Worm (Caenorhabditis elegans) whole organism, L4 larva: ENCODE results near the gene W02A2.12.

Experiments
- D1046.2 ChIP-seq: fragments of 200-800 bp; sonication (Bioruptor generic); IDR thresholded peaks from 2 replicates; pipeline ENCODE4 v1.3.6; 2022; ENCODE audit warnings: missing genetic modification characterization, missing compliant biosample characterization
- F37D6.2 ChIP-seq: sonication (generic microtip); optimal IDR thresholded peaks from 2 replicates; lab custom pipeline; 2016; ENCODE audit warnings: mild to moderate bottlenecking, missing genetic modification characterization, missing compliant biosample characterization
- F49E8.2 ChIP-seq: sonication (generic microtip); optimal IDR thresholded peaks from 2 replicates; lab custom pipeline; 2016; ENCODE audit warnings: missing compliant biosample characterization, mild to moderate bottlenecking, missing genetic modification characterization, borderline replicate concordance
- R02D3.7 ChIP-seq: fragments of 150-350 bp; sonication (generic microtip); optimal IDR thresholded peaks from 3 replicates; lab custom pipeline; 2014; ENCODE audit warnings: missing biosample characterization, missing genetic modification characterization
- T26A8.4 ChIP-seq: fragments of 200-800 bp; sonication (Bioruptor generic); IDR thresholded peaks from 2 replicates; pipeline ENCODE4 v1.3.6; 2022; ENCODE audit warnings: missing genetic modification characterization, missing compliant biosample characterization
- Y105C5A.15 ChIP-seq: fragments of 200-800 bp; sonication (Bioruptor generic); IDR thresholded peaks from 2 replicates; pipeline ENCODE4 v1.3.6; 2022; ENCODE audit warnings: missing genetic modification characterization, missing compliant biosample characterization
- Y48G9A.11 ChIP-seq: fragments of 200-800 bp; sonication (Bioruptor generic); IDR thresholded peaks from 2 replicates; pipeline ENCODE4 v1.3.6; 2022; ENCODE audit warnings: missing genetic modification reagents, missing genetic modification characterization, missing compliant biosample characterization
- Y5F2A.4 ChIP-seq: fragments of 200-800 bp; sonication (Bioruptor generic); optimal IDR thresholded peaks from 2 replicates; lab custom pipeline; 2018; ENCODE audit warnings: mild to moderate bottlenecking, missing genetic modification characterization, missing compliant biosample characterization
- Y75B8A.6 ChIP-seq: fragments of 200-800 bp; sonication (Bioruptor generic); IDR thresholded peaks from 2 replicates; pipeline ENCODE4 v1.3.6; 2022; ENCODE audit warnings: missing genetic modification reagents, missing genetic modification characterization, missing compliant biosample characterization
- ZK337.2 ChIP-seq: fragments of 200-800 bp; sonication (Bioruptor generic); IDR thresholded peaks from 2 replicates; pipeline ENCODE4 v1.3.6; 2022; ENCODE audit warnings: missing genetic modification reagents, missing genetic modification characterization, missing compliant biosample characterization
- aly-2 ChIP-seq: sonication (generic microtip); optimal IDR thresholded peaks from 2 replicates; lab custom pipeline; 2018; ENCODE audit warnings: missing biosample characterization, missing genetic modification characterization
- attf-4 ChIP-seq: sonication (generic microtip); optimal IDR thresholded peaks from 3 replicates; lab custom pipeline; 2017; ENCODE audit warnings: missing biosample characterization, missing genetic modification characterization
- ceh-28 ChIP-seq: fragments of 150-350 bp; optimal IDR thresholded peaks from 2 replicates; lab custom pipeline; 2014; ENCODE audit warnings: missing biosample characterization, missing genetic modification reagents, missing genetic modification characterization
- ceh-44 ChIP-seq: fragments of 200-800 bp; sonication (Bioruptor generic); IDR thresholded peaks from 2 replicates; pipeline ENCODE4 v1.3.6; 2022; ENCODE audit warnings: missing genetic modification reagents, missing genetic modification characterization, missing compliant biosample characterization
- ceh-62 ChIP-seq: sonication (generic microtip); optimal IDR thresholded peaks from 2 replicates; lab custom pipeline; 2017; ENCODE audit warnings: missing biosample characterization, missing genetic modification characterization
- ceh-82 ChIP-seq: sonication (generic microtip); optimal IDR thresholded peaks from 2 replicates; lab custom pipeline; 2017; ENCODE audit warnings: missing biosample characterization, missing genetic modification characterization
- ctbp-1 ChIP-seq: fragments of 200-800 bp; sonication (Bioruptor generic); IDR thresholded peaks from 2 replicates; pipeline ENCODE4 v1.3.6; 2022; ENCODE audit warnings: missing genetic modification reagents, missing genetic modification characterization, missing compliant biosample characterization
- daf-12 ChIP-seq: fragments of 150-350 bp; optimal IDR thresholded peaks from 2 replicates; lab custom pipeline; 2014; ENCODE audit warnings: missing biosample characterization, missing genetic modification reagents, missing genetic modification characterization
- daf-8 ChIP-seq: fragments of 200-800 bp; sonication (Bioruptor generic); IDR thresholded peaks from 2 replicates; pipeline ENCODE4 v1.3.6; 2022; ENCODE audit warnings: missing genetic modification characterization, missing compliant biosample characterization
- dmd-8 ChIP-seq: fragments of 200-800 bp; sonication (Bioruptor generic); IDR thresholded peaks from 2 replicates; pipeline ENCODE4 v1.3.6; 2022; ENCODE audit warnings: missing genetic modification characterization, missing compliant biosample characterization
- duxl-1 ChIP-seq: sonication (generic microtip); optimal IDR thresholded peaks from 2 replicates; lab custom pipeline; 2016; ENCODE audit warnings: mild to moderate bottlenecking, missing genetic modification characterization, moderate library complexity, missing compliant biosample characterization; ENCODE audit not compliant: poor library complexity
- egl-43 ChIP-seq: fragments of 200-800 bp; sonication (Bioruptor generic); IDR thresholded peaks from 2 replicates; pipeline ENCODE4 v1.3.6; 2022; ENCODE audit warnings: missing genetic modification reagents, missing genetic modification characterization, missing compliant biosample characterization
- fos-1 ChIP-seq: fragments of 150-350 bp; optimal IDR thresholded peaks from 2 replicates; lab custom pipeline; 2014; ENCODE audit warnings: missing biosample characterization, missing genetic modification characterization
- gei-8 ChIP-seq: fragments of 200-800 bp; sonication (Bioruptor generic); optimal IDR thresholded peaks from 2 replicates; lab custom pipeline; 2018; ENCODE audit warnings: mild to moderate bottlenecking, missing genetic modification characterization, missing compliant biosample characterization
- hlh-11 ChIP-seq: fragments of 200-800 bp; sonication (Bioruptor generic); optimal IDR thresholded peaks from 2 replicates; lab custom pipeline; 2018; ENCODE audit warnings: mild to moderate bottlenecking, missing genetic modification characterization, missing compliant biosample characterization
- lim-7 ChIP-seq: fragments of 200-800 bp; sonication (Bioruptor generic); IDR thresholded peaks from 2 replicates; pipeline ENCODE4 v1.3.6; 2022; ENCODE audit warnings: missing genetic modification characterization, missing compliant biosample characterization
- lin-1 ChIP-seq: fragments of 200-800 bp; sonication (Bioruptor generic); IDR thresholded peaks from 2 replicates; pipeline ENCODE4 v1.3.6; 2022; ENCODE audit warnings: missing genetic modification reagents, missing genetic modification characterization, missing compliant biosample characterization
- lin-38 ChIP-seq: fragments of 200-800 bp; sonication (Bioruptor generic); IDR thresholded peaks from 2 replicates; pipeline ENCODE4 v1.3.6; 2022; ENCODE audit warnings: missing genetic modification reagents, missing genetic modification characterization, missing compliant biosample characterization
- lin-39 ChIP-seq: fragments of 150-350 bp; optimal IDR thresholded peaks from 2 replicates; lab custom pipeline; 2014; ENCODE audit warnings: missing biosample characterization, missing genetic modification reagents, missing genetic modification characterization
- lir-3 ChIP-seq: sonication (generic microtip); optimal IDR thresholded peaks from 2 replicates; lab custom pipeline; 2016; ENCODE audit warnings: mild to moderate bottlenecking, missing genetic modification characterization, missing compliant biosample characterization
- madf-5 ChIP-seq, 2 experiments: fragments of 200-800 bp; sonication (Bioruptor generic); IDR thresholded peaks; 2 replicates each; pipeline ENCODE4 v1.3.6; 2022; ENCODE audit warnings: missing compliant biosample characterization in 2 of 2, missing genetic modification characterization in 2 of 2
- madf-9 ChIP-seq: fragments of 200-800 bp; sonication (Bioruptor generic); conservative IDR thresholded peaks from 2 replicates; pipeline ENCODE4 v1.3.6; 2022; ENCODE audit warnings: missing genetic modification reagents, missing genetic modification characterization, missing compliant biosample characterization
- mdt-29 ChIP-seq: fragments of 200-800 bp; sonication (Bioruptor generic); IDR thresholded peaks from 2 replicates; pipeline ENCODE4 v1.3.6; 2022; ENCODE audit warnings: missing genetic modification reagents, missing genetic modification characterization, missing compliant biosample characterization
- mes-2 ChIP-seq: sonication (generic microtip); optimal IDR thresholded peaks from 2 replicates; lab custom pipeline; 2016; ENCODE audit warnings: missing genotype, mild to moderate bottlenecking, missing genetic modification characterization, missing compliant biosample characterization; ENCODE audit not compliant: poor library complexity, severe bottlenecking
- mxl-2 ChIP-seq: fragments of 200-800 bp; sonication (Bioruptor generic); conservative IDR thresholded peaks from 2 replicates; pipeline ENCODE4 v1.3.6; 2022; ENCODE audit warnings: missing genetic modification reagents, missing genetic modification characterization, missing compliant biosample characterization
- nhr-111 ChIP-seq: fragments of 200-800 bp; sonication (Bioruptor generic); optimal IDR thresholded peaks from 2 replicates; lab custom pipeline; 2018; ENCODE audit warnings: mild to moderate bottlenecking, missing genetic modification characterization, missing compliant biosample characterization
- nhr-41 ChIP-seq: fragments of 200-800 bp; sonication (Bioruptor generic); IDR thresholded peaks from 2 replicates; pipeline ENCODE4 v1.3.6; 2022; ENCODE audit warnings: missing genetic modification reagents, missing genetic modification characterization, missing compliant biosample characterization
- nhr-42 ChIP-seq: fragments of 200-800 bp; sonication (Bioruptor generic); IDR thresholded peaks from 2 replicates; pipeline ENCODE4 v1.3.6; 2022; ENCODE audit warnings: missing genetic modification characterization, missing compliant biosample characterization
- nhr-77 ChIP-seq: fragments of 150-350 bp; optimal IDR thresholded peaks from 2 replicates; lab custom pipeline; 2014; ENCODE audit warnings: missing biosample characterization, missing genetic modification characterization
- php-3 ChIP-seq: fragments of 200-800 bp; sonication (Bioruptor generic); IDR thresholded peaks from 2 replicates; pipeline ENCODE4 v1.3.6; 2022; ENCODE audit warnings: missing genetic modification reagents, missing genetic modification characterization, missing compliant biosample characterization
- pqm-1 ChIP-seq: sonication (generic microtip); optimal IDR thresholded peaks from 2 replicates; lab custom pipeline; 2017; ENCODE audit warnings: missing biosample characterization, missing genetic modification characterization
- set-16 ChIP-seq: fragments of 200-800 bp; sonication (Bioruptor generic); IDR thresholded peaks from 2 replicates; pipeline ENCODE4 v1.3.6; 2022; ENCODE audit warnings: missing genetic modification reagents, missing genetic modification characterization, missing compliant biosample characterization
- skn-1 ChIP-seq: fragments of 150-350 bp; optimal IDR thresholded peaks from 2 replicates; lab custom pipeline; 2014; ENCODE audit warnings: missing biosample characterization, missing genetic modification characterization
- snpc-1.2 ChIP-seq: fragments of 200-800 bp; sonication (Bioruptor generic); IDR thresholded peaks from 2 replicates; pipeline ENCODE4 v1.3.6; 2022; ENCODE audit warnings: missing genetic modification reagents, missing genetic modification characterization, missing compliant biosample characterization
- spr-3 ChIP-seq: fragments of 200-800 bp; sonication (Bioruptor generic); optimal IDR thresholded peaks from 2 replicates; lab custom pipeline; 2018; ENCODE audit warnings: mild to moderate bottlenecking, missing genetic modification characterization, missing compliant biosample characterization
- tag-97 ChIP-seq: fragments of 200-800 bp; sonication (Bioruptor generic); IDR thresholded peaks from 2 replicates; pipeline ENCODE4 v1.3.6; 2022; ENCODE audit warnings: missing genetic modification characterization, missing compliant biosample characterization
- tra-1 ChIP-seq: fragments of 200-800 bp; sonication (Bioruptor generic); IDR thresholded peaks from 2 replicates; pipeline ENCODE4 v1.3.6; 2022; ENCODE audit warnings: missing genetic modification reagents, missing genetic modification characterization, missing compliant biosample characterization
- unc-62 ChIP-seq, 3 experiments: fragments of 150-350 bp in 1 of 3; sonication (generic microtip); optimal IDR thresholded peaks in 2 of 3; peaks in 1 of 3; 1 replicate in 1 of 3; 2 replicates in 2 of 3; lab custom pipeline; 2014 to 2017; ENCODE audit warnings: missing biosample characterization in 3 of 3, missing genetic modification characterization in 3 of 3, missing genetic modification reagents in 3 of 3, missing genotype in 1 of 3
- zip-11 ChIP-seq: fragments of 200-800 bp; sonication (Bioruptor generic); IDR thresholded peaks from 2 replicates; pipeline ENCODE4 v1.3.6; 2022; ENCODE audit warnings: missing genetic modification characterization, missing compliant biosample characterization
- zip-2 ChIP-seq: fragments of 150-350 bp; optimal IDR thresholded peaks from 2 replicates; lab custom pipeline; 2014; ENCODE audit warnings: missing biosample characterization, missing genetic modification characterization

Gene W02A2.12

ce11 chrIV:13389237-13389636 is 40.6 kb upstream of the W02A2.12 start:
- no peak for TF ChIP-seq ctbp-1 (GFP tag; lab: Robert Waterston, UW)
- peak; percentile 67 for TF ChIP-seq egl-43
- TF ChIP-seq spr-3 (GFP tag; lab: Kevin White, UChicago) = no peak
- no peak for TF ChIP-seq F49E8.2 (tag; lab: Kevin White, UChicago)
- TF ChIP-seq Y75B8A.6 (GFP tag; lab: Robert Waterston, UW) = no peak
- TF ChIP-seq duxl-1 = peak; percentile 34
- no peak for TF ChIP-seq fos-1 (tag; lab: Kevin White, UChicago)
- TF ChIP-seq ceh-28 = no peak
- no peak for TF ChIP-seq ceh-62 (tag; lab: Kevin White, UChicago)
- TF ChIP-seq dmd-8 = 0 out of 2 replicates have a peak, but pooled peaks have one; percentile 49
- TF ChIP-seq attf-4 (tag; lab: Kevin White, UChicago) = no peak
- no peak for TF ChIP-seq daf-8 (GFP tag; lab: Robert Waterston, UW)
- TF ChIP-seq zip-11 (GFP tag; lab: Robert Waterston, UW) = no peak
- peak; percentile 43 for TF ChIP-seq nhr-111 (GFP tag; lab: Kevin White, UChicago)
- 0 out of 2 replicates have a peak, but pooled peaks have one; percentile 34 for TF ChIP-seq Y105C5A.15 (GFP tag; lab: Robert Waterston, UW)
- TF ChIP-seq mdt-29 = no peak
- no peak for TF ChIP-seq Y5F2A.4 (GFP tag; lab: Kevin White, UChicago)
- TF ChIP-seq madf-5 (GFP tag; IDR thresholded peaks at IDR 0.05; lab: Robert Waterston, UW) = no peak
- 0 out of 2 replicates have a peak, but pooled peaks have one; percentile 26 for TF ChIP-seq tra-1
- TF ChIP-seq snpc-1.2 = 0 out of 2 replicates have a peak, but pooled peaks have one; percentile 11
- TF ChIP-seq lin-1 = peak; percentile 38; the same call in 1 of the 2 replicates
- no peak for TF ChIP-seq lir-3 (tag; lab: Kevin White, UChicago)
- TF ChIP-seq T26A8.4 (GFP tag; lab: Robert Waterston, UW) = no peak
- no peak for TF ChIP-seq madf-9 (GFP tag; lab: Robert Waterston, UW)
- TF ChIP-seq nhr-42 (GFP tag; lab: Robert Waterston, UW) = peak; percentile 33; the same call in 1 of the 2 replicates
- TF ChIP-seq pqm-1 (tag; lab: Kevin White, UChicago) = no peak
- TF ChIP-seq set-16 (GFP tag; lab: Robert Waterston, UW) = no peak
- TF ChIP-seq php-3 (GFP tag; lab: Robert Waterston, UW) = no peak
- TF ChIP-seq gei-8 (GFP tag; lab: Kevin White, UChicago) = no peak
- TF ChIP-seq daf-12 = no peak
- no peak for TF ChIP-seq F37D6.2
- no peak for TF ChIP-seq unc-62 (GFP tag; optimal IDR thresholded peaks at IDR 0.05 in 1 of 2; lab: Kevin White, UChicago)
- no peak for TF ChIP-seq unc-62 (tag; optimal IDR thresholded peaks at IDR 0.05; lab: Kevin White, UChicago)
- no peak for TF ChIP-seq aly-2 (tag; lab: Kevin White, UChicago)
- TF ChIP-seq, all 104 proteins: peak for 9

ce11 chrIV:13388779-13389178 is 40.1 kb upstream of the W02A2.12 start:
- TF ChIP-seq gei-8 (GFP tag; lab: Kevin White, UChicago) (no peak), lin-1 (peak; percentile 55; the same call in 1 of the 2 replicates), ceh-62 (tag; lab: Kevin White, UChicago) (no peak), Y48G9A.11 (no peak), lin-38 (GFP tag; lab: Robert Waterston, UW) (peak; percentile 70), F37D6.2 (no peak), mdt-29 (no peak), lim-7 (GFP tag; lab: Robert Waterston, UW) (no peak), tag-97 (GFP tag; lab: Robert Waterston, UW) (no peak), nhr-77 (peak; percentile 60), hlh-11 (tag; lab: Kevin White, UChicago) (peak; percentile 39), mxl-2 (GFP tag; lab: Robert Waterston, UW) (peak; percentile 54), ceh-44 (GFP tag; lab: Robert Waterston, UW) (no peak), ceh-82 (tag; lab: Kevin White, UChicago) (no peak), nhr-41 (no peak), Y75B8A.6 (GFP tag; lab: Robert Waterston, UW) (no peak), ZK337.2 (no peak), zip-2 (tag; lab: Kevin White, UChicago) (peak; percentile 66), mes-2 (tag; lab: Kevin White, UChicago) (peak; percentile 55), skn-1 (tag; lab: Kevin White, UChicago) (no peak), madf-5 (GFP tag; IDR thresholded peaks at IDR 0.05; lab: Robert Waterston, UW) (no peak), lin-39 (no peak), D1046.2 (GFP tag; lab: Robert Waterston, UW) (no peak), duxl-1 (peak; percentile 5), pqm-1 (tag; lab: Kevin White, UChicago) (no peak), daf-12 (no peak), R02D3.7 (tag; lab: Kevin White, UChicago) (peak; percentile 33)
